Worm (Caenorhabditis elegans): ENCODE measurements around the gene lgc-27.

lgc-27 gene

ce11 chrII:4612694-4613093, 36.2 kb upstream of the lgc-27 start, which contains the start of gene pqn-35:
Gene pqn-35, plus strand, starts transcription at chrII:4612994.
- no peak for TF ChIP-seq hlh-15 (tag; optimal IDR thresholded peaks at IDR 0.05)
- TF ChIP-seq C08G9.2 (tag; optimal IDR thresholded peaks at IDR 0.05) = no peak
- TF ChIP-seq ceh-48 (tag; optimal IDR thresholded peaks at IDR 0.05) = no peak
- no peak for TF ChIP-seq unc-3 (GFP tag; conservative IDR thresholded peaks at IDR 0.05)
- TF ChIP-seq unc-3 (tag; optimal IDR thresholded peaks at IDR 0.05) = no peak
- no peak for TF ChIP-seq hlh-6 (tag; optimal IDR thresholded peaks at IDR 0.05)
- no peak for TF ChIP-seq K09A11.1 (tag; optimal IDR thresholded peaks at IDR 0.05; ENCODE audit: insufficient read depth)
- TF ChIP-seq pha-4 (tag; optimal IDR thresholded peaks at IDR 0.05) = no peak
- TF ChIP-seq ceh-30 (tag; optimal IDR thresholded peaks at IDR 0.05) = no peak
- TF ChIP-seq elt-4 (tag; optimal IDR thresholded peaks at IDR 0.05) = no peak
- no peak for TF ChIP-seq ceh-24 (tag; optimal IDR thresholded peaks at IDR 0.05)
- TF ChIP-seq lin-11 (tag; optimal IDR thresholded peaks at IDR 0.05) = no peak
- no peak for TF ChIP-seq che-1 (tag; optimal IDR thresholded peaks at IDR 0.05)
- TF ChIP-seq ets-4 (tag; optimal IDR thresholded peaks at IDR 0.05) = no peak
- TF ChIP-seq ztf-16 (tag; optimal IDR thresholded peaks at IDR 0.05) = no peak
- TF ChIP-seq eyg-1 (tag; optimal IDR thresholded peaks at IDR 0.05) = no peak
- TF ChIP-seq gmeb-2 (tag; optimal IDR thresholded peaks at IDR 0.05) = no peak
- TF ChIP-seq syd-9 (tag; optimal IDR thresholded peaks at IDR 0.05) = no peak
- no peak for TF ChIP-seq odd-2 (tag; optimal IDR thresholded peaks at IDR 0.05)
- TF ChIP-seq madf-2 (tag; optimal IDR thresholded peaks at IDR 0.05) = no peak
- no peak for TF ChIP-seq ttx-3 (tag; optimal IDR thresholded peaks at IDR 0.05)

DNA sequence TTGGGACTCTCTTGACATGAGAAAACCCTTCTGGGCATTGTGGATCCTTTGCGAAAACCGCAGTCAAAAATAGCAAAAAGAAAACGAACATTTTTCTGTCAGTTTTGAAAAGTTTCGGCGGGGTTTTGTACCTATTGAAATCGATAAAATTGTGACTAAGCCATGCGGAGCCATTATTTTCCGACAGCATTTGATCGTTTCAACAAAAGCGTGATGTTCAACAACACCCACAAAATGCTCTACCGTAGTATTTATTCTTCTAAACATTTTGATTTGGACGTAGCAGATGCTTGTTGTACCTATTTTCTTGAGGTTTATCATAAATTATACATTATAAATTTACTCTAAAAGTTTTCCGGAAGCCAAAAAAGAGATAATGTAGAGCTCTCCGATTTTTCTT, 32.4 kb upstream of the lgc-27 start, which contains the start of gene clec-136:
clec-136 (minus strand) TSS at position 101 of the 400 bp plus-strand sequence.
- TF ChIP-seq rnt-1 (tag; optimal IDR thresholded peaks at IDR 0.05) (no peak), nhr-11 (tag; optimal IDR thresholded peaks at IDR 0.05) (no peak), pag-3 (tag; optimal IDR thresholded peaks at IDR 0.05; ENCODE audit: borderline replicate concordance) (no peak), ama-1 (optimal IDR thresholded peaks at IDR 0.05) (no peak), hlh-30 (tag; optimal IDR thresholded peaks at IDR 0.05; ENCODE audit: insufficient read depth) (no peak), C38D4.7 (GFP tag; optimal IDR thresholded peaks at IDR 0.05) (no peak), C08G9.2 (tag; optimal IDR thresholded peaks at IDR 0.05) (no peak), K09A11.1 (tag; optimal IDR thresholded peaks at IDR 0.05; ENCODE audit: insufficient read depth) (no peak), pha-4 (tag; optimal IDR thresholded peaks at IDR 0.05) (no peak), F13H6.1 (tag; optimal IDR thresholded peaks at IDR 0.05) (no peak), ceh-6 (GFP tag; optimal IDR thresholded peaks at IDR 0.05) (no peak), zip-5 (tag; optimal IDR thresholded peaks at IDR 0.05) (no peak), unc-55 (GFP tag; optimal IDR thresholded peaks at IDR 0.05) (no peak), sox-4 (tag; optimal IDR thresholded peaks at IDR 0.05) (no peak), sdc-2 (tag; optimal IDR thresholded peaks at IDR 0.05) (no peak), ztf-16 (tag; optimal IDR thresholded peaks at IDR 0.05) (no peak), tbx-7 (tag; optimal IDR thresholded peaks at IDR 0.05) (no peak), unc-86 (tag; optimal IDR thresholded peaks at IDR 0.05) (no peak)

DNA sequence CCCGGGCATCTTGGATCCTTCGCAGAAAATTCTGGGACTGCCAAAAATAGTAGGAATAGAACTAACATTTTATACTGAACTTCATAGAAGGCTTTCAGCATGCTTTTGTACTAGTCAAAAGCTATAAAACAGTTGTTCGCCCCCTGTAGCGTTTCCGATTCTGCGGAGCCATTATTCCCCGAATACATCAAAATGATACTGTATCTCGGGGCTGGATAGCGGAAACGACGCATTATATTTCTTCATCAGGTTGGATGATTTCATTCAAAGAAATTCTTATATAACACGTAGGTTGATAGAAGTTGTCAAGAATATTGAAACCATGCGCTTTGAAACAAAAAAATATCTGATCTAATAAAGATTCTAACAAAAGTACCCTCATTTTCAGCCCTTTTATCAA, 30.9 kb upstream of the lgc-27 start, which contains the start of gene clec-137:
clec-137 (minus strand) TSS at position 101 of the 400 bp plus-strand sequence.
- TF ChIP-seq unc-42 (tag; optimal IDR thresholded peaks at IDR 0.05) = no peak
- no peak for TF ChIP-seq mec-3 (tag; optimal IDR thresholded peaks at IDR 0.05; ENCODE audit: borderline replicate concordance)
- TF ChIP-seq unc-3 (GFP tag; conservative IDR thresholded peaks at IDR 0.05) = no peak
- TF ChIP-seq unc-3 (tag; optimal IDR thresholded peaks at IDR 0.05) = no peak
- no peak for TF ChIP-seq rnt-1 (tag; optimal IDR thresholded peaks at IDR 0.05)
- no peak for TF ChIP-seq ama-1 (optimal IDR thresholded peaks at IDR 0.05)

DNA sequence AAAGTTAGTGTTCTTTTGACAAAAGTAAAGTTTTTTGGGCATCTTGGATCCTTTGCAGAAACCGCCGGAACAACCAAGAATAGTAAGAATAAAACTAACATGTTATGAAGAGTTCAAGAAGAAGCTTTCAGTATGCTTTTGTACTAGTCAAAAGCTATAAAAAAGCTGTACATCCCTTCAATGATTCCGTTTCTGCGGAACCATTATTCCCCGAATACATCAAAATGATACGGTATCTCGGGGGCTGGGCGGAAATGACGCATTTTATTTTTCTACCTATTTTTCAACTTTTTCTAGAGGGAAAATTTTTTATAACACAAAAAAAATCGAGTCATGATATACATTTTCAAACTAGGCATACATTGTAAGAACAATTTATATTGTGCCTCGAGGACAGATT, 29.2 kb upstream of the lgc-27 start, which contains the start of gene clec-138:
clec-138 (minus strand) TSS at position 101 of the 400 bp plus-strand sequence.
- no peak for TF ChIP-seq che-1 (tag; optimal IDR thresholded peaks at IDR 0.05)
- TF ChIP-seq nhr-11 (tag; optimal IDR thresholded peaks at IDR 0.05) = no peak
- no peak for TF ChIP-seq ets-4 (tag; optimal IDR thresholded peaks at IDR 0.05)
- no peak for TF ChIP-seq unc-3 (GFP tag; conservative IDR thresholded peaks at IDR 0.05)
- TF ChIP-seq unc-3 (tag; optimal IDR thresholded peaks at IDR 0.05) = no peak
- no peak for TF ChIP-seq ceh-19 (GFP tag; optimal IDR thresholded peaks at IDR 0.05)
- no peak for TF ChIP-seq pha-2 (tag; optimal IDR thresholded peaks at IDR 0.05)
- no peak for TF ChIP-seq K09A11.1 (tag; optimal IDR thresholded peaks at IDR 0.05; ENCODE audit: insufficient read depth)
- TF ChIP-seq Y22D7AL.16 (tag; optimal IDR thresholded peaks at IDR 0.05) = no peak
- TF ChIP-seq ceh-45 (GFP tag; IDR thresholded peaks at IDR 0.05) = no peak
- no peak for TF ChIP-seq unc-42 (tag; optimal IDR thresholded peaks at IDR 0.05)
- TF ChIP-seq fkh-6 (tag; optimal IDR thresholded peaks at IDR 0.05) = no peak
- no peak for TF ChIP-seq ztf-16 (tag; optimal IDR thresholded peaks at IDR 0.05)
